Worm (Caenorhabditis elegans) whole organism, midembryonic: ENCODE results near the gene srj-38.

Source experiments
- flt-1 ChIP-seq: fragments of 200-800 bp; sonication (Bioruptor generic); IDR thresholded peaks from 2 replicates; pipeline ENCODE4 v1.3.6; 2022; ENCODE audit warnings: missing genetic modification characterization, missing compliant biosample characterization
- med-1 ChIP-seq: sonication (generic microtip); optimal IDR thresholded peaks from 2 replicates; lab custom pipeline; 2017; ENCODE audit warnings: missing genetic modification characterization, mild to moderate bottlenecking, missing compliant biosample characterization, antibody characterized with exemption, missing genetic modification reagents; ENCODE audit not compliant: insufficient read depth
- tab-1 ChIP-seq: fragments of 200-800 bp; sonication (Bioruptor generic); IDR thresholded peaks from 2 replicates; pipeline ENCODE4 v1.3.6; 2022; ENCODE audit warnings: missing genetic modification characterization, missing compliant biosample characterization

ce11 chrV:849512-849911 is 34.7 kb downstream of the srj-38 start, which contains the start of gene srbc-12:
- TF ChIP-seq tab-1, result no peak
- no peak for TF ChIP-seq med-1 (GFP tag; lab: Kevin White, UChicago)
- TF ChIP-seq flt-1 (GFP tag; lab: Robert Waterston, UW), result no peak
